Worm (Caenorhabditis elegans) whole organism, L2 larva: Measurements from ENCODE around the gene lrch-1.
A peak's percentile ranks its signal among the peaks of the same experiment; 100 is the strongest.

Experiments
- alr-1 ChIP-seq: fragments of 150-350 bp; optimal IDR thresholded peaks from 2 replicates; lab custom pipeline; 2014; ENCODE audit warnings: missing biosample characterization, missing genetic modification characterization
- blmp-1 ChIP-seq: sonication (generic microtip); optimal IDR thresholded peaks from 2 replicates; lab custom pipeline; 2017; ENCODE audit warnings: missing genetic modification characterization, mild to moderate bottlenecking, missing compliant biosample characterization, antibody characterized with exemption, moderate library complexity; ENCODE audit not compliant: insufficient read depth
- lin-39 ChIP-seq: fragments of 150-350 bp; optimal IDR thresholded peaks from 2 replicates; lab custom pipeline; 2014; ENCODE audit warnings: missing biosample characterization, missing genetic modification reagents, missing genetic modification characterization
- lsy-2 ChIP-seq, 2 experiments: fragments of 150-350 bp in 1 of 2; sonication (generic microtip) in 1 of 2; optimal IDR thresholded peaks; 2 replicates each; lab custom pipeline; 2014 to 2017; ENCODE audit warnings: missing biosample characterization in 2 of 2, missing genetic modification characterization in 2 of 2
- nhr-6 ChIP-seq: fragments of 150-350 bp; optimal IDR thresholded peaks from 2 replicates; lab custom pipeline; 2014; ENCODE audit warnings: missing biosample characterization, missing genetic modification characterization
- nhr-77 ChIP-seq: fragments of 150-350 bp; optimal IDR thresholded peaks from 2 replicates; lab custom pipeline; 2014; ENCODE audit warnings: missing biosample characterization, missing genetic modification characterization
- snpc-4 ChIP-seq: fragments of 150-350 bp; optimal IDR thresholded peaks from 2 replicates; lab custom pipeline; 2014; ENCODE audit warnings: missing biosample characterization, missing genetic modification characterization
- unc-39 ChIP-seq: fragments of 150-350 bp; optimal IDR thresholded peaks from 2 replicates; lab custom pipeline; 2014; ENCODE audit warnings: missing biosample characterization, missing genetic modification characterization

DNA sequence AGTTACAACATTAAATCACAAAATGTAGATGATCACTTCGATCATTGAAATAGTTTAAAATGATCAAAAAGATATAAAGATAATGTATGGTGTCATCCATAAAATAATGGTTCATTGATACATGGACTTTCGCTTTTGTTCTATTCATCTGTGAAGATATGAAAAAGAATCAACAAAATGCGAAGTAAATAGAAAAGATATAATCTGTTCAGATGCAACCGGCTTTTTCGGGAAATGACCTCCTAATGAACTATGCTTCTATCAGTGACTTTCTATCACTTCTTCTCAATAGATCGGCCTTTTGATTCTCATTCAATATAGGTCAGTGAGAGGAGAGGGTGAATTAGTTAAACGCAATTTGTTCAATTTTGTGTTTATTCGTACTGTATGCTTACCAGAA is 37.5 kb downstream of the lrch-1 start:
- TF ChIP-seq blmp-1 (tag; lab: Kevin White, UChicago) (peak; percentile 46), unc-39 (no peak), snpc-4 (tag; lab: Kevin White, UChicago) (no peak), lin-39 (tag; lab: Kevin White, UChicago) (no peak), alr-1 (no peak), nhr-77 (tag; lab: Kevin White, UChicago) (no peak), nhr-6 (tag; lab: Kevin White, UChicago) (no peak), lsy-2 (tag; optimal IDR thresholded peaks at IDR 0.05; lab: Kevin White, UChicago) (no peak)
